Worm (Caenorhabditis elegans): ENCODE data around the gene exc-1.

DNA sequence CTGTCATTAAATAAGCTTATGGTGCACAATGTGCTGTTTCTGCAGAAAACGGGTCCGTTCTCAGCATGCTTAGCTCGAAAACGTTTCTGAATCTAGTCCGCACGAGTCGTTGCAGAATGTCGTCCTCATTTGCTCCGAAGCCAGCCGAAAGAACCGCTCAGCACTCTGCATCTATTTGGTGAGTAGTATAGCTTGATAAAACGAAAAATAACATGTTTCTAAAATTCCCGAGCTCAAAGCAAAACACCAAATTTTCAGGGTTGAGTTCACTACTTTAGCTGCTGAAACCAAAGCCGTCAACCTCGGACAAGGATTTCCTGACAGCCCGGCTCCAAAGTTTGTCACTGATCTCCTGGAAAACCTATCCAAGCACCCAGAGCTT, 35.5 kb downstream of the exc-1 start, which contains the start of gene nkat-3:
- no peak for TF ChIP-seq ceh-18 (tag; optimal IDR thresholded peaks at IDR 0.05)
- TF ChIP-seq ref-2 (tag; optimal IDR thresholded peaks at IDR 0.05): no peak
- no peak for TF ChIP-seq ceh-24 (tag; optimal IDR thresholded peaks at IDR 0.05)
- no peak for TF ChIP-seq rnt-1 (tag; optimal IDR thresholded peaks at IDR 0.05)
- no peak for TF ChIP-seq odd-2 (tag; optimal IDR thresholded peaks at IDR 0.05)
